Worm (Caenorhabditis elegans): Measurements from ENCODE around the gene let-767.

let-767 gene

ce11 chrIII:6381584-6382391 lies 42.0 kb upstream of the let-767 start, which contains the start of gene znf-622:
Gene znf-622 (plus strand): TSS chrIII:6381634.
- TF ChIP-seq egl-27 (tag; optimal IDR thresholded peaks at IDR 0.05) (no peak), crh-2 (tag; optimal IDR thresholded peaks at IDR 0.05) (no peak), ztf-4 (tag; optimal IDR thresholded peaks at IDR 0.05) (no peak), nhr-6 (tag; optimal IDR thresholded peaks at IDR 0.05) (no peak), lsy-2 (tag; optimal IDR thresholded peaks at IDR 0.05) (no peak), sma-3 (GFP tag; optimal IDR thresholded peaks at IDR 0.05) (no peak), sma-9 (GFP tag; optimal IDR thresholded peaks at IDR 0.05) (no peak), sma-9 (tag; optimal IDR thresholded peaks at IDR 0.05) (no peak), aly-2 (tag; optimal IDR thresholded peaks at IDR 0.05) (no peak), skn-1 (tag; optimal IDR thresholded peaks at IDR 0.05) (no peak), mab-5 (tag; optimal IDR thresholded peaks at IDR 0.05) (no peak), ztf-1 (GFP tag; conservative IDR thresholded peaks at IDR 0.05) (no peak), zag-1 (tag; optimal IDR thresholded peaks at IDR 0.05) (no peak), lin-13 (GFP tag; optimal IDR thresholded peaks at IDR 0.05) (no peak), lin-11 (tag; optimal IDR thresholded peaks at IDR 0.05) (no peak), nhr-10 (tag; optimal IDR thresholded peaks at IDR 0.05) (no peak), dmd-4 (tag; optimal IDR thresholded peaks at IDR 0.05) (no peak), sem-4 (tag; optimal IDR thresholded peaks at IDR 0.05) (no peak), fos-1 (tag; optimal IDR thresholded peaks at IDR 0.05) (no peak)

ce11 chrIII:6380472-6380871 lies 40.7 kb upstream of the let-767 start, which contains the start of gene C16A3.5:
Gene C16A3.5 (plus strand): TSS chrIII:6380772.
- TF ChIP-seq nhr-77 (tag; optimal IDR thresholded peaks at IDR 0.05) (no peak), ZK546.5 (tag; optimal IDR thresholded peaks at IDR 0.05) (no peak), ztf-4 (tag; optimal IDR thresholded peaks at IDR 0.05) (no peak), R02D3.7 (tag; optimal IDR thresholded peaks at IDR 0.05) (no peak), sma-9 (GFP tag; optimal IDR thresholded peaks at IDR 0.05) (no peak), sma-9 (tag; optimal IDR thresholded peaks at IDR 0.05) (no peak), lsy-2 (tag; optimal IDR thresholded peaks at IDR 0.05) (no peak), alr-1 (tag; optimal IDR thresholded peaks at IDR 0.05) (no peak), lin-39 (tag; optimal IDR thresholded peaks at IDR 0.05) (no peak), unc-55 (GFP tag; optimal IDR thresholded peaks at IDR 0.05) (no peak), nhr-25 (tag; optimal IDR thresholded peaks at IDR 0.05) (no peak)

- no peak for TF ChIP-seq egl-27 (tag; optimal IDR thresholded peaks at IDR 0.05)
- TF ChIP-seq lsy-2 (tag; optimal IDR thresholded peaks at IDR 0.05) = peak; percentile 9 to 69
- no peak for TF ChIP-seq crh-2 (tag; optimal IDR thresholded peaks at IDR 0.05)
- no peak for TF ChIP-seq mab-5 (tag; optimal IDR thresholded peaks at IDR 0.05)
- no peak for TF ChIP-seq nhr-23 (tag; optimal IDR thresholded peaks at IDR 0.05)
- peak; percentile 12 for TF ChIP-seq unc-55 (GFP tag; optimal IDR thresholded peaks at IDR 0.05)
- TF ChIP-seq lin-11 (tag; optimal IDR thresholded peaks at IDR 0.05) = no peak
- TF ChIP-seq unc-62 (GFP tag; optimal IDR thresholded peaks at IDR 0.05) = no peak
- TF ChIP-seq F13H6.1 (tag; optimal IDR thresholded peaks at IDR 0.05) = peak; percentile 25
- no peak for TF ChIP-seq nhr-12 (tag; optimal IDR thresholded peaks at IDR 0.05)
- no peak for TF ChIP-seq ama-1 (optimal IDR thresholded peaks at IDR 0.05)
- TF ChIP-seq zag-1 (tag; optimal IDR thresholded peaks at IDR 0.05) = no peak
- no peak for TF ChIP-seq nhr-237 (tag; optimal IDR thresholded peaks at IDR 0.05)
- TF ChIP-seq gmeb-1 (tag; optimal IDR thresholded peaks at IDR 0.05) = peak; percentile 18
- no peak for TF ChIP-seq sma-3 (GFP tag; optimal IDR thresholded peaks at IDR 0.05)
- no peak for TF ChIP-seq lin-39 (tag; optimal IDR thresholded peaks at IDR 0.05)
- TF ChIP-seq elt-1 (tag; optimal IDR thresholded peaks at IDR 0.05) = no peak
- no peak for TF ChIP-seq lin-13 (GFP tag; optimal IDR thresholded peaks at IDR 0.05)
Observed at ce11 chrIII:6379129-6379528, 39.4 kb upstream of the let-767 start, which contains the start of gene C16A3.6. Gene C16A3.6 (plus strand): TSS chrIII:6379212.

- TF ChIP-seq unc-55 (GFP tag; optimal IDR thresholded peaks at IDR 0.05) (peak; percentile 95), mab-5 (tag; optimal IDR thresholded peaks at IDR 0.05) (peak; percentile 58), unc-62 (GFP tag; optimal IDR thresholded peaks at IDR 0.05) (no peak), nhr-11 (tag; optimal IDR thresholded peaks at IDR 0.05) (no peak), C34F6.9 (tag; optimal IDR thresholded peaks at IDR 0.05) (peak; percentile 87), mbf-1 (tag; optimal IDR thresholded peaks at IDR 0.05) (no peak), sem-4 (tag; optimal IDR thresholded peaks at IDR 0.05) (no peak), R02D3.7 (tag; optimal IDR thresholded peaks at IDR 0.05) (no peak), nhr-21 (tag; optimal IDR thresholded peaks at IDR 0.05) (peak; percentile 24), ztf-11 (tag; optimal IDR thresholded peaks at IDR 0.05) (no peak), Y55F3AM.14 (GFP tag; optimal IDR thresholded peaks at IDR 0.05) (no peak), egl-27 (tag; optimal IDR thresholded peaks at IDR 0.05) (peak; percentile 2), crh-2 (tag; optimal IDR thresholded peaks at IDR 0.05) (peak; percentile 83), sma-3 (GFP tag; optimal IDR thresholded peaks at IDR 0.05) (peak; percentile 70), elt-3 (tag; optimal IDR thresholded peaks at IDR 0.05) (no peak), nhr-237 (tag; optimal IDR thresholded peaks at IDR 0.05) (no peak), dmd-4 (tag; optimal IDR thresholded peaks at IDR 0.05) (no peak), lin-39 (tag; optimal IDR thresholded peaks at IDR 0.05) (no peak), nhr-6 (tag; optimal IDR thresholded peaks at IDR 0.05) (peak; percentile 32), ztf-1 (GFP tag; conservative IDR thresholded peaks at IDR 0.05) (no peak), ama-1 (optimal IDR thresholded peaks at IDR 0.05) (peak; percentile 27), zag-1 (tag; optimal IDR thresholded peaks at IDR 0.05) (no peak), aly-2 (tag; optimal IDR thresholded peaks at IDR 0.05) (no peak), unc-39 (tag; optimal IDR thresholded peaks at IDR 0.05) (no peak), ztf-4 (tag; optimal IDR thresholded peaks at IDR 0.05) (peak; percentile 40), elt-1 (tag; optimal IDR thresholded peaks at IDR 0.05) (no peak), blmp-1 (tag; optimal IDR thresholded peaks at IDR 0.05; ENCODE audit: insufficient read depth) (peak; percentile 73)
Observed at ce11 chrIII:6374947-6375415, 35.2 kb upstream of the let-767 start, which contains the start of the genes rps-13 and nfx-1. Gene rps-13 (minus strand): TSS chrIII:6374997. Gene nfx-1 (plus strand): TSS chrIII:6375379.

Data from whole organism, L2 larva.